Fruit fly (Drosophila melanogaster) whole organism: ENCODE measurements around the gene CG14221.

Experiments used
- CG8478 ChIP-seq: fragments of >200 bp; optimal IDR thresholded peaks from 2 replicates; lab custom pipeline; 2018; ENCODE audit warnings: inconsistent platforms
- Dll ChIP-seq: fragments of >200 bp; optimal IDR thresholded peaks from 2 replicates; lab custom pipeline; 2017
- EcR ChIP-seq, 2 experiments: fragments of >200 bp; optimal IDR thresholded peaks; 2 replicates each; lab custom pipeline; 2017; ENCODE audit warnings: missing biosample characterization in 2 of 2, missing genetic modification characterization in 2 of 2, missing genetic modification reagents in 2 of 2
- pan ChIP-seq: fragments of >200 bp; optimal IDR thresholded peaks from 2 replicates; lab custom pipeline; 2017
- psq ChIP-seq: fragments of >200 bp; optimal IDR thresholded peaks from 2 replicates; lab custom pipeline; 2017
- usp ChIP-seq: fragments of >200 bp; optimal IDR thresholded peaks from 2 replicates; lab custom pipeline; 2017; ENCODE audit warnings: missing biosample characterization, missing genetic modification characterization, mixed read lengths

DNA sequence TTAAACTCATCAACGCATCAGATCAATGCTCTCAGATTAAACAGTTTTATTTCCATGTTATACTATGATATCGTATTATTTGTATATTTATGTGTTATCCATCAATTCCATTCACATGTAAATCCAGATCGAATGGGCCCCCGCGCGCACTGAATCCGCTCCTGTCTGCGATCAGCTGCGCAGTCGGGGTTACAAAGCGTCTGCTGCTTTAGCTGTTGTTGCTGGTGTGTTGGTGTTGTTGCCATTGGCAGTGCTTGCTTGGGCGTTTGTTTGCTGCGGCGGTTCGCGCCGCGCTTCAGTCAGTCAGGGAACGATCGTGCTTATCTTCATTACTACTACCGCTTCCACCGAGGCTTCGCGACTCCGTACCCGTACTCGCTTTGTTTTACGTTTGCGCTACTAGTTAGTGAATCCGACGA lies 46.0 kb upstream of the CG14221 start, which contains the start of gene Zw:
- TF ChIP-seq Dll = peak; percentile 14
- TF ChIP-seq pan (lab: Kevin White, UChicago) = no peak
- TF ChIP-seq CG8478 (lab: Kevin White, UChicago) = no peak
- TF ChIP-seq EcR (GFP tag; optimal IDR thresholded peaks at IDR 0.05; lab: Kevin White, UChicago) = no peak
- TF ChIP-seq usp (GFP tag; lab: Kevin White, UChicago) = no peak
- no peak for TF ChIP-seq psq (lab: Kevin White, UChicago)
